Worm (Caenorhabditis elegans): ENCODE data around the gene inx-2.

inx-2 gene

DNA sequence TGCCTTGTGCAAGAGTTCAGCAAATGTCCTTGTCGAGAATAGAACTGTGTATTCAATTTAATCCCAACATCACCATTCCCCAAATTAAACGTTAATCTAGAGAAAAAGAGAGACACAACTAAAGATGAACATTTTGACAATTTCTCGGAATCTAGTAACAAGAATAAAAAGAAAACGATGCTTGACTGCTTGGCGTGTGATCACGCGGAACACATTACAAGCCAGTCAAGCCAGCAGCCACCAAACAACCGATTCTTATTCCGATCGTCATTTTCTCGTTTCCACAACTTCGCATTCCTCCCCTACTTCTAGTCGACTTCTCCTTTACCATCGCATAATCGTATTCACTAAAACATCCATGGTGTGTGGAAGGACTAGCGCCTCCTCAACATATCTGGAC, 47.1 kb downstream of the inx-2 start:
- 0 out of 2 replicates have a peak, but pooled peaks have one; percentile 26 for TF ChIP-seq bed-1 (GFP tag; IDR thresholded peaks at IDR 0.05)
- no peak for TF ChIP-seq C06A6.2 (GFP tag; conservative IDR thresholded peaks at IDR 0.05)

- TF ChIP-seq lin-26 (GFP tag; IDR thresholded peaks at IDR 0.05): peak; percentile 39; the same call in 1 of the 2 replicates
- no peak for TF ChIP-seq F55B11.4 (tag; optimal IDR thresholded peaks at IDR 0.05; ENCODE audit: borderline replicate concordance, insufficient read depth)
- TF ChIP-seq repo-1 (tag; optimal IDR thresholded peaks at IDR 0.05): no peak
These were observed 48.5 kb downstream of the inx-2 start for ce11 chrX:11248083-11248482.

DNA sequence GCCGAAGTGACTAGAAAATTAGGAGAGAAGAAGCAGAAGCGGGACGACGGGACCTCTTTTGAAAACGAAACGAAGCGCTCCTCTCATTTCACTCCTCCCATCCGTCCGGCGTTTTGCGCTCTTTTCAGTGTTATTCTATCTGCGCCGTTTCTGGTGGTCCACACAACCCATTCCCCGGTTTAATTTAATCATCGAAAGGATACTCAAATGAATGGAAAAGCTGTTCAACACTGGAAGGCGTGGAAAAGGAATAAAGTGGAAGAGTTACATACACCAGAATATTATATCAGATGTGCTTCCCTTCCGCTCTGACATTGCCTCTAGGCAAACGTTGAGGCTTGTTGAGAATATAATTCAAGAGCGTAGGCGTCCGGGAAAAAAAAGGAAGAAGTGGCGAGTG, 51.5 kb downstream of the inx-2 start:
- TF ChIP-seq ztf-25 (GFP tag; IDR thresholded peaks at IDR 0.05) (no peak), ztf-22 (GFP tag; optimal IDR thresholded peaks at IDR 0.05) (no peak), F55B11.4 (tag; optimal IDR thresholded peaks at IDR 0.05; ENCODE audit: borderline replicate concordance, insufficient read depth) (no peak), Y79H2A.3 (GFP tag; conservative IDR thresholded peaks at IDR 0.05) (no peak), dpl-1 (GFP tag; optimal IDR thresholded peaks at IDR 0.05) (no peak), F37B4.10 (GFP tag; IDR thresholded peaks at IDR 0.05) (no peak), gei-17 (GFP tag; optimal IDR thresholded peaks at IDR 0.05) (no peak), F39B2.1 (GFP tag; IDR thresholded peaks at IDR 0.05) (no peak), T26A5.8 (tag; optimal IDR thresholded peaks at IDR 0.05) (no peak), hmg-20 (GFP tag; IDR thresholded peaks at IDR 0.05) (no peak), lag-1 (GFP tag; IDR thresholded peaks at IDR 0.05) (no peak), hlh-12 (tag; optimal IDR thresholded peaks at IDR 0.05) (no peak), hsf-1 (GFP tag; IDR thresholded peaks at IDR 0.05) (no peak), die-1 (tag; optimal IDR thresholded peaks at IDR 0.05) (no peak), F57C9.4 (tag; optimal IDR thresholded peaks at IDR 0.05) (no peak), B0336.3 (GFP tag; IDR thresholded peaks at IDR 0.05) (no peak), lin-54 (GFP tag; optimal IDR thresholded peaks at IDR 0.05) (no peak)

All from whole organism, young adult.